Fruit fly (Drosophila melanogaster): ENCODE data around the gene CapaR.

The CapaR gene

DNA sequence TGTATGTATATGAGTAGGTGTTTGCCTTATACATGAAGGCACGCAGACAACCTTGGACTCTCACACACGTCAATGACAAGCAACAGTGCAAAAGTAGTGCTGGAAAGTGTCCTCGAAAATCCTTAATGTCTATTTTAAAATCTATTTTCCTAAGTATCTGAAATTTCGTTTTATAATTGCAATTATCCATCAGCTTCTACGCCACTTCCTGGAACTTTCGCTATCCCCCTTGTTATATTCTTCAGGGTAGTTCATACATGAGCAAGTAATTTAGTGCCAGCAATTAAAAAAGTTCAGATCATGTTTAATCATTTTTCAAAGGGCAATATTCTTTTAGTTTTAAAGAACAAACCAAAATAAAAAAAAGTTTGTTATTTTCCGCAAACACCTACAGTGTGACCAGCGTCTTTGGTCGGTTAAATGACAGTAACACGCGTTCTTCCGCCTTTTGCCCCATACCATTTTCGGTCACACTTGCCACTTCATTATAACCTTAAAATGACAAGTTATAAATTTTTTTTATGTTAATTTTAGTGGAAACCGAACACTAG, 45.2 kb downstream of the CapaR start (continued):
- peak; percentile 29 for TF ChIP-seq CG17802 (tag; optimal IDR thresholded peaks at IDR 0.05)
- TF ChIP-seq nmo (GFP tag; optimal IDR thresholded peaks at IDR 0.05) = peak; percentile 57
- no peak for TF ChIP-seq CG16863 (GFP tag; optimal IDR thresholded peaks at IDR 0.05)
- TF ChIP-seq CG7839 (tag; optimal IDR thresholded peaks at IDR 0.05) = no peak
- peak; percentile 9 for TF ChIP-seq D19A (tag; optimal IDR thresholded peaks at IDR 0.05)
- TF ChIP-seq lilli (GFP tag; optimal IDR thresholded peaks at IDR 0.05) = peak; percentile 38
- TF ChIP-seq NK7.1 (GFP tag; optimal IDR thresholded peaks at IDR 0.05) = no peak
- TF ChIP-seq MESR4 (GFP tag; optimal IDR thresholded peaks at IDR 0.05) = peak; percentile 49
- TF ChIP-seq CG10321 (GFP tag; IDR thresholded peaks at IDR 0.05) = no peak
- TF ChIP-seq sug (tag; optimal IDR thresholded peaks at IDR 0.05) = peak; percentile 23
- TF ChIP-seq esg (GFP tag; conservative IDR thresholded peaks at IDR 0.05) = no peak
- TF ChIP-seq disco-r (GFP tag; optimal IDR thresholded peaks at IDR 0.05) = no peak
- TF ChIP-seq CG1024 (GFP tag; IDR thresholded peaks at IDR 0.05) = no peak
- peak; percentile 13 for TF ChIP-seq Atf-2 (GFP tag; optimal IDR thresholded peaks at IDR 0.05)
- peak; percentile 36 for TF ChIP-seq CG4820 (GFP tag; optimal IDR thresholded peaks at IDR 0.05)
- TF ChIP-seq CG9609 (GFP tag; optimal IDR thresholded peaks at IDR 0.05) = peak; percentile 14
- peak; percentile 41 for TF ChIP-seq mam (GFP tag; optimal IDR thresholded peaks at IDR 0.05)
- TF ChIP-seq Dad (GFP tag; optimal IDR thresholded peaks at IDR 0.05) = no peak
- TF ChIP-seq CG18262 (tag; optimal IDR thresholded peaks at IDR 0.05) = peak; percentile 10
- TF ChIP-seq bbx (GFP tag; IDR thresholded peaks at IDR 0.05; ENCODE audit: partially characterized antibody) = 0 out of 2 replicates have a peak, but pooled peaks have one; percentile 15
- TF ChIP-seq zen (tag; optimal IDR thresholded peaks at IDR 0.05) = peak; percentile 26
- peak; percentile 29 for TF ChIP-seq CG2712 (tag; optimal IDR thresholded peaks at IDR 0.05)
- TF ChIP-seq Hand (GFP tag; optimal IDR thresholded peaks at IDR 0.05) = peak; percentile 18
- TF ChIP-seq CG10366 (GFP tag; IDR thresholded peaks at IDR 0.05) = no peak
- TF ChIP-seq CG3847 (GFP tag; IDR thresholded peaks at IDR 0.05) = peak; percentile 37; the same call in 1 of the 2 replicates
- no peak for TF ChIP-seq ems (GFP tag; optimal IDR thresholded peaks at IDR 0.05)
- peak; percentile 9 for TF ChIP-seq Dip3 (GFP tag; optimal IDR thresholded peaks at IDR 0.05)
- TF ChIP-seq fd3F (GFP tag; optimal IDR thresholded peaks at IDR 0.05) = no peak
- peak; percentile 17 for TF ChIP-seq Fer1 (GFP tag; optimal IDR thresholded peaks at IDR 0.05)
- TF ChIP-seq Dref (GFP tag; IDR thresholded peaks at IDR 0.05) = 0 out of 2 replicates have a peak, but pooled peaks have one; percentile 10
- peak; percentile 63 for TF ChIP-seq CG2116 (GFP tag; optimal IDR thresholded peaks at IDR 0.05)
- TF ChIP-seq HmgD (GFP tag; optimal IDR thresholded peaks at IDR 0.05) = peak; percentile 11
- peak; percentile 86 for TF ChIP-seq sens (GFP tag)
- TF ChIP-seq croc (GFP tag; conservative IDR thresholded peaks at IDR 0.05) = no peak
- TF ChIP-seq Ets97D (GFP tag; optimal IDR thresholded peaks at IDR 0.05) = peak; percentile 70
- TF ChIP-seq Camta (GFP tag; optimal IDR thresholded peaks at IDR 0.05) = peak; percentile 27
- peak; percentile 51 for TF ChIP-seq shn (GFP tag; optimal IDR thresholded peaks at IDR 0.05)
- TF ChIP-seq gro (GFP tag; optimal IDR thresholded peaks at IDR 0.05) = peak; percentile 3
- peak; percentile 68 for TF ChIP-seq trem (tag; optimal IDR thresholded peaks at IDR 0.05)
- peak in 1 of 2 experiments; percentile 24 for TF ChIP-seq Hr51 (GFP tag; optimal IDR thresholded peaks at IDR 0.05)
- peak; percentile 43; the same call in 2 of the 3 replicates for TF ChIP-seq row (GFP tag; IDR thresholded peaks at IDR 0.05)
- TF ChIP-seq ftz-f1 (GFP tag; optimal IDR thresholded peaks at IDR 0.05) = peak; percentile 87
- peak; percentile 38 for TF ChIP-seq gsb-n (tag; optimal IDR thresholded peaks at IDR 0.05)
- peak; percentile 59 for TF ChIP-seq CG8924 (tag; optimal IDR thresholded peaks at IDR 0.05)
- TF ChIP-seq slou (GFP tag; optimal IDR thresholded peaks at IDR 0.05) = no peak
- TF ChIP-seq pzg (GFP tag; optimal IDR thresholded peaks at IDR 0.05) = peak; percentile 69
- no peak for TF ChIP-seq tup (GFP tag; optimal IDR thresholded peaks at IDR 0.05)
- TF ChIP-seq CG7556 (GFP tag; optimal IDR thresholded peaks at IDR 0.05) = peak; percentile 8
- peak; percentile 72 for TF ChIP-seq stwl (tag; optimal IDR thresholded peaks at IDR 0.05)
- TF ChIP-seq Optix (GFP tag; IDR thresholded peaks at IDR 0.05) = no peak
- TF ChIP-seq CG12659 (GFP tag; optimal IDR thresholded peaks at IDR 0.05) = peak; percentile 69

Data from whole organism, embryonic.